Worm (Caenorhabditis elegans) whole organism, L4/young adult: ENCODE data around the gene C05D10.4.

Experiments
- W03F9.2 ChIP-seq: fragments of 150-350 bp; optimal IDR thresholded peaks from 2 replicates; lab custom pipeline; 2014; ENCODE audit warnings: missing biosample characterization, missing genetic modification characterization
- dao-5 ChIP-seq: sonication (generic microtip); optimal IDR thresholded peaks from 2 replicates; lab custom pipeline; 2016; ENCODE audit warnings: missing genotype, missing genetic modification characterization, moderate library complexity, missing compliant biosample characterization
- him-1 ChIP-seq: sonication (generic microtip); optimal IDR thresholded peaks from 2 replicates; lab custom pipeline; 2016; ENCODE audit warnings: missing genotype, missing genetic modification reagents, missing genetic modification characterization, missing compliant biosample characterization

DNA sequence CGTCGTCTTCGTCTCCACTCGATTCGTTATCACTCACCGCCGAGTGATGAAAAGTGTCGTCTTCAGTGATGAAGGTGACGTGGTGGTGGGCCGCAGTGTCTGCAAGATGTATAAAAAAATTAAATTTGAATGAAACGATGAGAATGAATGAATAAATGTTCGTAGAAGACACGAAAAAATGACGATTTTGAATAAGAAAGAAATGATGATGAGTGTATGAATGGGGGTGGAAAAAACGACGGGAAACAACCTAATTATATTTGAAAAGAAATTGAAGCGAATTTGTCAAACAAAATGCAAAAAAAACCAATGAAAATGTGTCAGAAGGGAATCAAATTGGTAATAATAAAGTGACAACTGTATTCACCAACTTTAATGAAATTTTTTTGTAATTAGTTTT lies 33.5 kb upstream of the C05D10.4 start, which contains the start of gene mvk-1:
- no peak for TF ChIP-seq him-1 (tag; lab: Kevin White, UChicago)
- TF ChIP-seq W03F9.2 (tag; lab: Kevin White, UChicago), result no peak
- TF ChIP-seq dao-5 (tag; lab: Kevin White, UChicago), result no peak
